Worm (Caenorhabditis elegans): ENCODE measurements around the gene mcm-10.

The mcm-10 gene

ce11 chrIII:11334346-11334745 lies 17.0 kb downstream of the mcm-10 start (continued):
- TF ChIP-seq mab-9 (GFP tag; IDR thresholded peaks at IDR 0.05) (no peak), lsy-2 (tag; optimal IDR thresholded peaks at IDR 0.05) (peak in 1 of 2 experiments; percentile 50), fkh-8 (tag; optimal IDR thresholded peaks at IDR 0.05) (peak; percentile 67), lin-13 (GFP tag; optimal IDR thresholded peaks at IDR 0.05) (no peak), nhr-237 (tag; optimal IDR thresholded peaks at IDR 0.05) (no peak), nhr-90 (tag; optimal IDR thresholded peaks at IDR 0.05; ENCODE audit: poor library complexity) (no peak), F16B12.6 (tag; optimal IDR thresholded peaks at IDR 0.05) (no peak), nhr-85 (tag) (no peak), blmp-1 (tag; optimal IDR thresholded peaks at IDR 0.05) (no peak), ztf-4 (tag; optimal IDR thresholded peaks at IDR 0.05) (no peak), sox-4 (tag; optimal IDR thresholded peaks at IDR 0.05) (no peak), Y116A8C.19 (tag; optimal IDR thresholded peaks at IDR 0.05; ENCODE audit: borderline replicate concordance) (no peak), C34B4.2 (tag; optimal IDR thresholded peaks at IDR 0.05) (no peak), tlp-1 (tag; optimal IDR thresholded peaks at IDR 0.05) (no peak), dpl-1 (GFP tag; optimal IDR thresholded peaks at IDR 0.05) (no peak), egl-27 (tag; optimal IDR thresholded peaks at IDR 0.05) (no peak), ama-1 (optimal IDR thresholded peaks at IDR 0.05) (no peak), elt-3 (tag; optimal IDR thresholded peaks at IDR 0.05) (no peak), unc-86 (tag; optimal IDR thresholded peaks at IDR 0.05) (peak; percentile 45), sptf-1 (tag; optimal IDR thresholded peaks at IDR 0.05) (no peak), mef-2 (tag; optimal IDR thresholded peaks at IDR 0.05) (no peak), C16A3.4 (tag; optimal IDR thresholded peaks at IDR 0.05) (no peak), jun-1 (tag; optimal IDR thresholded peaks at IDR 0.05) (no peak), pax-3 (tag; optimal IDR thresholded peaks at IDR 0.05) (no peak), isw-1 (GFP tag; IDR thresholded peaks at IDR 0.05) (no peak), pqm-1 (tag; optimal IDR thresholded peaks at IDR 0.05) (no peak), ceh-63 (GFP tag; optimal IDR thresholded peaks at IDR 0.05) (no peak), fkh-10 (GFP tag; optimal IDR thresholded peaks at IDR 0.05) (peak; percentile 67), elt-2 (tag; optimal IDR thresholded peaks at IDR 0.05) (no peak), tbx-2 (tag; optimal IDR thresholded peaks at IDR 0.05) (peak; percentile 12), snpc-4 (tag; optimal IDR thresholded peaks at IDR 0.05) (no peak), rnt-1 (tag; optimal IDR thresholded peaks at IDR 0.05) (no peak), xbp-1 (tag; optimal IDR thresholded peaks at IDR 0.05) (no peak), efl-3 (GFP tag; optimal IDR thresholded peaks at IDR 0.05) (no peak), pag-3 (tag; optimal IDR thresholded peaks at IDR 0.05; ENCODE audit: borderline replicate concordance, insufficient read depth) (no peak), ceh-90 (tag; optimal IDR thresholded peaks at IDR 0.05) (no peak), nhr-47 (tag; optimal IDR thresholded peaks at IDR 0.05) (peak; percentile 49), unc-98 (GFP tag; IDR thresholded peaks at IDR 0.05) (no peak), zag-1 (tag; optimal IDR thresholded peaks at IDR 0.05) (no peak), unc-62 (GFP tag; optimal IDR thresholded peaks at IDR 0.05) (no peak), mdl-1 (tag; optimal IDR thresholded peaks at IDR 0.05) (no peak), ceh-88 (GFP tag; IDR thresholded peaks at IDR 0.05) (no peak), egl-13 (tag; optimal IDR thresholded peaks at IDR 0.05) (peak; percentile 16), lir-3 (tag; optimal IDR thresholded peaks at IDR 0.05; ENCODE audit: poor library complexity) (no peak), ceh-82 (tag; optimal IDR thresholded peaks at IDR 0.05) (peak in 2 of 3 experiments; percentile 31 to 80), hlh-17 (GFP tag; optimal IDR thresholded peaks at IDR 0.05; ENCODE audit: borderline replicate concordance) (no peak), zip-4 (GFP tag; optimal IDR thresholded peaks at IDR 0.05) (no peak), skn-1 (tag; optimal IDR thresholded peaks at IDR 0.05) (peak; percentile 20), lin-15B (tag; optimal IDR thresholded peaks at IDR 0.05) (no peak), hlh-4 (tag; optimal IDR thresholded peaks at IDR 0.05) (no peak), sup-37 (GFP tag; optimal IDR thresholded peaks at IDR 0.05) (no peak), aha-1 (tag; optimal IDR thresholded peaks at IDR 0.05) (no peak), snu-23 (GFP tag; optimal IDR thresholded peaks at IDR 0.05) (peak; percentile 27), C04F5.9 (tag; optimal IDR thresholded peaks at IDR 0.05) (no peak)

Data from whole organism, L1 larva.